Worm (Caenorhabditis elegans) whole organism, L4/young adult: ENCODE measurements around the gene tiar-1.

Experiments
- W03F9.2 ChIP-seq: fragments of 150-350 bp; optimal IDR thresholded peaks from 2 replicates; lab custom pipeline; 2014; ENCODE audit warnings: missing biosample characterization, missing genetic modification characterization
- dao-5 ChIP-seq: sonication (generic microtip); optimal IDR thresholded peaks from 2 replicates; lab custom pipeline; 2016; ENCODE audit warnings: missing genotype, missing genetic modification characterization, moderate library complexity, missing compliant biosample characterization
- him-1 ChIP-seq: sonication (generic microtip); optimal IDR thresholded peaks from 2 replicates; lab custom pipeline; 2016; ENCODE audit warnings: missing genotype, missing genetic modification reagents, missing genetic modification characterization, missing compliant biosample characterization

DNA sequence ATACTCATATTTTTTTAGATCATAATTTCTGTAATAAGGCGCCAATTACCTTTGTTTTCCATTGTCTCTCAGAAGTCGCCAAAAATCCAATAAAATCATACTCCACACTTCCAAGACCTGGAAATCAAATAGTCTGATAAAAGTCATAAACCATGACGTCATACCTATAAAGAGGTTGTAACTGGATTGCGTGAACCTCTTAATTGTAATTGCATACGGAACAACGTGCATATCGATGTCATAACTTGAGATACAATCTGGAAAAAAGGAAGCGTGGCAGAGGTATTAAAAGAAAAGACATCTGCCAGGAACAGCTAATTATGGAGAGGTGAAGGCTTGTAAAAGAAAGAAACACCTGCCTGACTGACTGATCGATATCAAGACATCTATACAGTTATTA is 30.5 kb upstream of the tiar-1 start, which contains the start of gene F10C1.9:
- TF ChIP-seq him-1 (tag; lab: Kevin White, UChicago) (no peak), dao-5 (tag; lab: Kevin White, UChicago) (no peak), W03F9.2 (tag; lab: Kevin White, UChicago) (no peak)
